Fruit fly (Drosophila melanogaster): ENCODE results near the gene CG1951.

The CG1951 gene

dm6 chr3R:29068430-29069207 is 41.6 kb downstream of the CG1951 start:
- TF ChIP-seq Mio (GFP tag; optimal IDR thresholded peaks at IDR 0.05): no peak
- no peak for TF ChIP-seq dsf (GFP tag; optimal IDR thresholded peaks at IDR 0.05; ENCODE audit: borderline replicate concordance)
- peak; percentile 54 for TF ChIP-seq HLH106 (tag; optimal IDR thresholded peaks at IDR 0.05)
- no peak for TF ChIP-seq CrebA (GFP tag; optimal IDR thresholded peaks at IDR 0.05; ENCODE audit: borderline replicate concordance)
- TF ChIP-seq h (GFP tag; optimal IDR thresholded peaks at IDR 0.05): peak; percentile 55
- peak; percentile 25 for TF ChIP-seq woc (GFP tag; optimal IDR thresholded peaks at IDR 0.05)
- TF ChIP-seq Hnf4 (GFP tag; optimal IDR thresholded peaks at IDR 0.05): peak; percentile 14
- TF ChIP-seq Dfd (GFP tag; optimal IDR thresholded peaks at IDR 0.05): no peak
- TF ChIP-seq rgr (GFP tag; optimal IDR thresholded peaks at IDR 0.05): peak; percentile 20
- TF ChIP-seq foxo (GFP tag; optimal IDR thresholded peaks at IDR 0.05): peak in 1 of 2 experiments; percentile 63
- TF ChIP-seq fru (GFP tag; optimal IDR thresholded peaks at IDR 0.05): peak; percentile 42
- no peak for TF ChIP-seq usp (GFP tag; optimal IDR thresholded peaks at IDR 0.05)
- TF ChIP-seq Rel (GFP tag; optimal IDR thresholded peaks at IDR 0.05): peak; percentile 4
- no peak for TF ChIP-seq Rel (tag; optimal IDR thresholded peaks at IDR 0.05)
- peak; percentile 30 for TF ChIP-seq OdsH (GFP tag; optimal IDR thresholded peaks at IDR 0.05)
- no peak for TF ChIP-seq GATAd (GFP tag; optimal IDR thresholded peaks at IDR 0.05)
- TF ChIP-seq br (GFP tag; optimal IDR thresholded peaks at IDR 0.05): peak; percentile 1
- peak; percentile 68 for TF ChIP-seq ey (GFP tag; optimal IDR thresholded peaks at IDR 0.05)
- no peak for TF ChIP-seq Abd-B (GFP tag; optimal IDR thresholded peaks at IDR 0.05)
- TF ChIP-seq Sp1 (GFP tag; optimal IDR thresholded peaks at IDR 0.05): peak; percentile 32
- TF ChIP-seq CG9705 (GFP tag; optimal IDR thresholded peaks at IDR 0.05): no peak
- TF ChIP-seq CG32264 (GFP tag; optimal IDR thresholded peaks at IDR 0.05): no peak
- TF ChIP-seq jim (GFP tag; optimal IDR thresholded peaks at IDR 0.05): no peak
- TF ChIP-seq Hr78 (GFP tag; optimal IDR thresholded peaks at IDR 0.05): no peak

dm6 chr3R:29069208-29070072 is 42.4 kb downstream of the CG1951 start:
- TF ChIP-seq psq (GFP tag; optimal IDR thresholded peaks at IDR 0.05) (peak; percentile 60), Sp1 (GFP tag; optimal IDR thresholded peaks at IDR 0.05) (no peak), fru (GFP tag; optimal IDR thresholded peaks at IDR 0.05) (peak; percentile 2)

- peak; percentile 8 for TF ChIP-seq Hnf4 (GFP tag; optimal IDR thresholded peaks at IDR 0.05)
- peak; percentile 7 for TF ChIP-seq h (GFP tag; optimal IDR thresholded peaks at IDR 0.05)
- no peak for TF ChIP-seq Vsx2 (GFP tag; optimal IDR thresholded peaks at IDR 0.05; ENCODE audit: partially characterized antibody)
- no peak for TF ChIP-seq Hr78 (GFP tag; optimal IDR thresholded peaks at IDR 0.05)
- TF ChIP-seq CrebA (GFP tag; optimal IDR thresholded peaks at IDR 0.05; ENCODE audit: borderline replicate concordance): no peak
- TF ChIP-seq rgr (GFP tag; optimal IDR thresholded peaks at IDR 0.05): peak; percentile 10
- peak; percentile 3 for TF ChIP-seq Hr83 (GFP tag; optimal IDR thresholded peaks at IDR 0.05; ENCODE audit: poor library complexity, severe bottlenecking)
Measured at dm6 chr3R:29071141-29071540, 44.1 kb downstream of the CG1951 start.

- TF ChIP-seq Myc (optimal IDR thresholded peaks at IDR 0.05) (no peak), dmrt93B (GFP tag; optimal IDR thresholded peaks at IDR 0.05) (no peak), psq (GFP tag; optimal IDR thresholded peaks at IDR 0.05) (peak; percentile 25), fru (GFP tag; optimal IDR thresholded peaks at IDR 0.05) (peak; percentile 53), usp (GFP tag; optimal IDR thresholded peaks at IDR 0.05) (no peak), ey (GFP tag; optimal IDR thresholded peaks at IDR 0.05) (peak; percentile 34), tai (GFP tag; optimal IDR thresholded peaks at IDR 0.05) (no peak), woc (GFP tag; optimal IDR thresholded peaks at IDR 0.05) (peak; percentile 14), foxo (GFP tag; optimal IDR thresholded peaks at IDR 0.05) (peak in 1 of 2 experiments; percentile 25), dl (GFP tag; optimal IDR thresholded peaks at IDR 0.05; ENCODE audit: insufficient read depth in 1 of 2, partially characterized antibody in 2 of 2) (no peak), h (GFP tag; optimal IDR thresholded peaks at IDR 0.05) (peak; percentile 44), rgr (GFP tag; optimal IDR thresholded peaks at IDR 0.05) (peak; percentile 10), Sp1 (GFP tag; optimal IDR thresholded peaks at IDR 0.05) (peak; percentile 7), Dfd (GFP tag; optimal IDR thresholded peaks at IDR 0.05) (no peak), Jra (GFP tag; optimal IDR thresholded peaks at IDR 0.05) (no peak), dsf (GFP tag; optimal IDR thresholded peaks at IDR 0.05; ENCODE audit: borderline replicate concordance) (no peak)
Measured at dm6 chr3R:29072834-29073233, 45.8 kb downstream of the CG1951 start.

Measured in whole organism, wandering third instar larva.